Fruit fly (Drosophila melanogaster) whole organism, prepupa: ENCODE results near the gene H.

Source experiments
- CG16779 ChIP-seq: fragments of 200-800 bp; sonication (Bioruptor generic); optimal IDR thresholded peaks from 3 replicates; lab custom pipeline; 2017; ENCODE audit warnings: missing biosample characterization, mild to moderate bottlenecking, missing genetic modification characterization
- CG6163 ChIP-seq: fragments of 200-800 bp; sonication (Bioruptor generic); IDR thresholded peaks from 3 replicates; pipeline ENCODE4 v1.3.6; 2022; ENCODE audit warnings: missing biosample characterization, missing genetic modification characterization
- lz ChIP-seq: fragments of 200-800 bp; sonication (Bioruptor generic); optimal IDR thresholded peaks from 3 replicates; lab custom pipeline; 2016; ENCODE audit warnings: missing biosample characterization, missing genetic modification characterization
- net ChIP-seq: fragments of 200-800 bp; sonication (Bioruptor generic); optimal IDR thresholded peaks from 3 replicates; lab custom pipeline; 2016; ENCODE audit warnings: missing biosample characterization, missing genetic modification characterization

DNA sequence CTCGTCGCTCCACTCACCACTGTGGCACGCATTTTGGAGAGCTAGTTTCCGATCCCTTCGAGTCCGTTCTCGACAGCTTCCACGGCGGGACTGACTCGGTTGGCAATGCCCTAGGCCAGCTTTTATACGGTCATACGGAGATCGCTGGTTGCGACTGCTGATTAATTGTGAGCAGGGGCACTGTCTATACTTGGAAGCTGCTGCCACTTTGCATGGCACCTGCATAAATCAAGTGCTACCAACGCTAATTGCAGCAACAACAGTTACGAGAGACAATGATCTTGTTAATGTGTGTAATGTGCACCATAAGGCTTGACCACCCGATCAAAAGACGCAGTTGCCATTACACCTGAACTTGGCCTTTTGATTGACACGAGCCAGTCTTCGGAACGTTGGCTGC, 55.5 kb downstream of the H start, which contains the start of gene CG4000:
- TF ChIP-seq lz (GFP tag; lab: Kevin White, UChicago) (no peak), CG16779 (tag; lab: Kevin White, UChicago) (no peak), CG6163 (no peak), net (GFP tag; lab: Kevin White, UChicago) (no peak)
